Worm (Caenorhabditis elegans) whole organism, L1 larva: ENCODE results near the gene F49F1.7.

ENCODE experiments used
- fkh-10 ChIP-seq: sonication (generic microtip); optimal IDR thresholded peaks from 2 replicates; lab custom pipeline; 2017; ENCODE audit warnings: missing biosample characterization, missing genetic modification reagents, missing genetic modification characterization
- lsy-2 ChIP-seq, 2 experiments: fragments of 150-350 bp; optimal IDR thresholded peaks; 2 replicates each; lab custom pipeline; 2014; ENCODE audit warnings: missing biosample characterization in 2 of 2, missing genetic modification characterization in 2 of 2
- nhr-47 ChIP-seq: sonication (generic microtip); optimal IDR thresholded peaks from 2 replicates; lab custom pipeline; 2016; ENCODE audit warnings: mild to moderate bottlenecking, missing genetic modification characterization, moderate library complexity, missing compliant biosample characterization
- nhr-77 ChIP-seq: fragments of 150-350 bp; optimal IDR thresholded peaks from 2 replicates; lab custom pipeline; 2014; ENCODE audit warnings: missing biosample characterization, missing genetic modification characterization
- sptf-1 ChIP-seq: fragments of 150-350 bp; optimal IDR thresholded peaks from 2 replicates; lab custom pipeline; 2014; ENCODE audit warnings: missing biosample characterization, missing genetic modification characterization
- ztf-4 ChIP-seq: fragments of 150-350 bp; optimal IDR thresholded peaks from 2 replicates; lab custom pipeline; 2014; ENCODE audit warnings: missing biosample characterization, missing genetic modification characterization

ce11 chrIV:4140265-4140664 lies 14.7 kb upstream of the F49F1.7 start, which contains the start of gene F49F1.18:
- no peak for TF ChIP-seq lsy-2 (tag; optimal IDR thresholded peaks at IDR 0.05; lab: Kevin White, UChicago)
- no peak for TF ChIP-seq sptf-1 (tag; lab: Kevin White, UChicago)
- no peak for TF ChIP-seq nhr-77 (tag; lab: Kevin White, UChicago)
- TF ChIP-seq nhr-47 (tag; lab: Kevin White, UChicago): no peak
- no peak for TF ChIP-seq fkh-10 (GFP tag; lab: Kevin White, UChicago)
- no peak for TF ChIP-seq ztf-4
